In the genomic region with DNA sequence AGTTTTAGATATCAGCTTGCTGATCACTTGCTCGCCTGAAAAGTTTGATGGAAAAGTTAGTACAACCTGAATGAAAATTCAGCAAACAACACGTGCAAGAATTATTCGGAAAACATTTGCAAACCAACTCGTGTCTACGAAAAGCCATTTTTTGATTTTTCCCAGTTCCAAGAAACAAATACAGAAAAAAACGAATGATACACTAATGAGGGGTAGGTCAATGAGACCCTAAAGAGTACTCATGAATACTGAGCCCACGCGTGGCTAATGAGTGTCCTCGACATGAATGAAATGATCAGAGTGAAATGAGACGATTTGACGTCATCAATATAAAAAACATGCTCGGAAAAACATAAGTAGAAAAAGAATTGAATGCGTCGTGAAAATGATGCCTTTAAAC, we compare ENCODE assay signal across 3 worm cellular contexts.
TF ChIP-seq lines count a peak whose summit lies in the region.

No protein-coding gene starts in this region.

TF ChIP-seq in whole organism, L1 larva, 84 proteins besides CTCF, POLR2A, EP300 and RAD21 (continues in another document):
- TF ChIP-seq lin-15B (tag; optimal IDR thresholded peaks at IDR 0.05; lab: Kevin White, UChicago) (no peak), zag-1 (tag; optimal IDR thresholded peaks at IDR 0.05; lab: Kevin White, UChicago) (no peak), nhr-85 (tag; lab: Kevin White, UChicago) (peak; percentile 47), elt-2 (tag; optimal IDR thresholded peaks at IDR 0.05; lab: Kevin White, UChicago) (no peak), snpc-4 (tag; optimal IDR thresholded peaks at IDR 0.05; lab: Kevin White, UChicago) (no peak), pax-3 (tag; optimal IDR thresholded peaks at IDR 0.05; lab: Kevin White, UChicago) (peak; percentile 31), hlh-17 (GFP tag; optimal IDR thresholded peaks at IDR 0.05; lab: Kevin White, UChicago; ENCODE audit: borderline replicate concordance) (no peak), hlh-4 (tag; optimal IDR thresholded peaks at IDR 0.05; lab: Kevin White, UChicago) (peak; percentile 62), unc-130 (tag; optimal IDR thresholded peaks at IDR 0.05; lab: Kevin White, UChicago) (no peak), nhr-20 (tag; optimal IDR thresholded peaks at IDR 0.05; lab: Kevin White, UChicago) (peak; percentile 22), nhr-77 (tag; optimal IDR thresholded peaks at IDR 0.05; lab: Kevin White, UChicago) (no peak), lsy-2 (tag; optimal IDR thresholded peaks at IDR 0.05; lab: Kevin White, UChicago) (peak; percentile 11 to 32), dsc-1 (tag; optimal IDR thresholded peaks at IDR 0.05; lab: Kevin White, UChicago) (peak; percentile 92), lin-14 (GFP tag; optimal IDR thresholded peaks at IDR 0.05; lab: Kevin White, UChicago) (peak; percentile 78), C16A3.4 (tag; optimal IDR thresholded peaks at IDR 0.05; lab: Kevin White, UChicago) (no peak), swsn-7 (tag; optimal IDR thresholded peaks at IDR 0.05; lab: Kevin White, UChicago) (peak; percentile 26), mef-2 (tag; optimal IDR thresholded peaks at IDR 0.05; lab: Kevin White, UChicago) (no peak), C04F5.9 (tag; optimal IDR thresholded peaks at IDR 0.05; lab: Kevin White, UChicago) (no peak), ztf-4 (tag; optimal IDR thresholded peaks at IDR 0.05; lab: Kevin White, UChicago) (peak; percentile 33), xbp-1 (tag; optimal IDR thresholded peaks at IDR 0.05; lab: Kevin White, UChicago) (peak; percentile 11), sox-4 (tag; optimal IDR thresholded peaks at IDR 0.05; lab: Kevin White, UChicago) (peak; percentile 90), sptf-1 (tag; optimal IDR thresholded peaks at IDR 0.05; lab: Kevin White, UChicago) (no peak), nhr-19 (GFP tag; conservative IDR thresholded peaks at IDR 0.05; lab: Robert Waterston, UW) (no peak), zip-4 (GFP tag; optimal IDR thresholded peaks at IDR 0.05; lab: Kevin White, UChicago) (no peak), ztf-11 (tag; optimal IDR thresholded peaks at IDR 0.05; lab: Kevin White, UChicago) (no peak), F16B12.6 (tag; optimal IDR thresholded peaks at IDR 0.05; lab: Kevin White, UChicago) (no peak), mdl-1 (tag; optimal IDR thresholded peaks at IDR 0.05; lab: Kevin White, UChicago) (no peak), unc-86 (tag; optimal IDR thresholded peaks at IDR 0.05; lab: Kevin White, UChicago) (peak; percentile 30), lin-39 (tag; optimal IDR thresholded peaks at IDR 0.05; lab: Kevin White, UChicago) (no peak), nhr-47 (tag; optimal IDR thresholded peaks at IDR 0.05; lab: Kevin White, UChicago) (peak; percentile 78)

TF ChIP-seq in whole organism, L2 larva, 48 proteins besides CTCF, POLR2A, EP300 and RAD21:
- TF ChIP-seq C34F6.9 (tag; optimal IDR thresholded peaks at IDR 0.05; lab: Kevin White, UChicago) (peak; percentile 21), mdl-1 (tag; optimal IDR thresholded peaks at IDR 0.05; lab: Kevin White, UChicago) (no peak), sma-9 (GFP tag; optimal IDR thresholded peaks at IDR 0.05; lab: Kevin White, UChicago) (peak; percentile 44), sma-9 (tag; optimal IDR thresholded peaks at IDR 0.05; lab: Kevin White, UChicago) (no peak), crh-2 (tag; optimal IDR thresholded peaks at IDR 0.05; lab: Kevin White, UChicago) (peak; percentile 7), lsy-2 (tag; optimal IDR thresholded peaks at IDR 0.05; lab: Kevin White, UChicago) (peak in 1 of 2 experiments; percentile 28), nhr-21 (tag; optimal IDR thresholded peaks at IDR 0.05; lab: Kevin White, UChicago) (peak; percentile 1)

TF ChIP-seq in whole organism, L4 larva, 104 proteins besides CTCF, POLR2A, EP300 and RAD21:
- TF ChIP-seq hif-1 (tag; optimal IDR thresholded peaks at IDR 0.05; lab: Kevin White, UChicago) = no peak
- no peak for TF ChIP-seq lin-13 (GFP tag; optimal IDR thresholded peaks at IDR 0.05; lab: Kevin White, UChicago)
- 0 out of 2 replicates have a peak, but pooled peaks have one; percentile 21 for TF ChIP-seq saeg-2 (GFP tag; IDR thresholded peaks at IDR 0.05; lab: Robert Waterston, UW)
